Fruit fly (Drosophila melanogaster): ENCODE data around the gene CG32487.

- no peak for TF ChIP-seq usp (GFP tag; optimal IDR thresholded peaks at IDR 0.05)
- no peak for TF ChIP-seq Dll (optimal IDR thresholded peaks at IDR 0.05)
- no peak for TF ChIP-seq EcR (GFP tag; optimal IDR thresholded peaks at IDR 0.05)
- no peak for TF ChIP-seq CG8478 (optimal IDR thresholded peaks at IDR 0.05)
- no peak for TF ChIP-seq psq (optimal IDR thresholded peaks at IDR 0.05)
Observed at dm6 chr3L:3035769-3036583, 18.9 kb upstream of the CG32487 start.
